Worm (Caenorhabditis elegans): ENCODE measurements around the gene best-17.

best-17 gene

DNA sequence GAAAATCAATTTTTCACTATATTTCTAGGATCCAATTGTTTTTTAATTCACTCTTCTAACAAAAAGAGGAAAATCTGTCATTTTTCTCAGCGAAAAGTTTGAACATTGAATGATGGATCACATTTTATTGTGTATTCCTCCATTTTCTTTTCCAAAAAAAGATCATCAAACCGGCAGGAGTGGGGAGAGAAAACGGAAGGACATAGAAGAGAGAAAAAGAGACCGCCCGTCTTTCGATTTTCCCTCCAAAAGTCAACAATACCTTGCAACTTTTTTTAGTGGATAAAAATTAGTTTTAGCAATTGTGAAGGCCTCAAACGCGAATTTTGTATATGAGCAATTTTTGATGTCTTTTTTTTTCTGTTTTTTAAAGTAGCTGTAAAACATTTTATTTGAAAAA, 45.7 kb downstream of the best-17 start:
- TF ChIP-seq flt-1 (GFP tag; IDR thresholded peaks at IDR 0.05) (no peak), hmbx-1 (tag; optimal IDR thresholded peaks at IDR 0.05) (no peak), aly-1 (tag; optimal IDR thresholded peaks at IDR 0.05) (no peak), ama-1 (optimal IDR thresholded peaks at IDR 0.05) (no peak), tra-4 (tag; optimal IDR thresholded peaks at IDR 0.05) (no peak), hmg-4 (GFP tag; optimal IDR thresholded peaks at IDR 0.05) (no peak)

DNA sequence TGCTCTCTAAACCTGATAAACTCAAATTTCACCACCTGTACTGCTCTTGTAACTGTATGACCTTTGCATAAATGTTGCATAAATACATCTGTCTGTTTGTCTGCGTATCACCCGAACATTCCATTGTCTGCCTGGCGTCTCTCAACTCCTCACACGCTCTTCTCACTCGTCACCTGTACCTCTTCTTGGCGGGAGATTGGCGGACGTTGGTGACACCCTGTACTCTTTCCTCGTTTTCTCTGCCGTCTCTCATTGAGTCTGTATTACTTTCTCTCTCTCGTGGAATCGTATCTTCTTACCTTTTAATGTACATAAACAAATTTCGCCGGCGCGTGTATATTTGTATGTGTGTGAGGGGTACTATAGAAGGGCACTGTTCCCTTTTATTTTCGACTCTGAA, 50.6 kb downstream of the best-17 start:
- TF ChIP-seq hmg-4 (GFP tag; optimal IDR thresholded peaks at IDR 0.05), result peak; percentile 14
- TF ChIP-seq ets-7 (tag; optimal IDR thresholded peaks at IDR 0.05), result no peak
- TF ChIP-seq hnd-1 (tag; optimal IDR thresholded peaks at IDR 0.05), result no peak
- no peak for TF ChIP-seq F13C5.2 (tag; optimal IDR thresholded peaks at IDR 0.05)

DNA sequence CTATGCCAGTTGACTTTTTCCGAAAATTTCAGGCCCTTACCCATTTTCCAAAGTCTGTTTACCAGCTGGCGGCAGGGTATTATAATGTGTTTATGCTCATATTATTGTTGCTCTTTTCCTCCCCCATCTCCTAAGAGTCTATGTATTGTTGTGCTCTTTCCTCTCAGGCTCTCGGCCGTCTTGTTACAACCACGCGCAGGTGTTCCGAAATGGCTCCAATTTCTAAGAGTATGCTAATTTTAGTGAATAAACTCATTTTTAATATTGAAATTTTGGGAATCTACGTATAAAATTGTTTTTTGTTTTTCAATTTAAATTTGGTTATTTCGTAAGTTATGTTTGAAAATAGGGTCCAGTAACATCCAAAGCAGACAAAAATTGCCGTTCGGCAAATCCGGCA, 51.4 kb downstream of the best-17 start:
- TF ChIP-seq tra-4 (tag; optimal IDR thresholded peaks at IDR 0.05) (no peak), hnd-1 (tag; optimal IDR thresholded peaks at IDR 0.05) (no peak), F13C5.2 (tag; optimal IDR thresholded peaks at IDR 0.05) (no peak), scrt-1 (GFP tag; IDR thresholded peaks at IDR 0.05) (no peak), ama-1 (optimal IDR thresholded peaks at IDR 0.05) (no peak), ceh-36 (tag; optimal IDR thresholded peaks at IDR 0.05) (no peak), tbx-37 (GFP tag; conservative IDR thresholded peaks at IDR 0.05) (no peak)

All from whole organism, early embryonic.